Worm (Caenorhabditis elegans): ENCODE measurements around the gene aex-3.

Gene aex-3

ce11 chrX:729062-729461, 30.5 kb downstream of the aex-3 start:
- TF ChIP-seq R02D3.7 (tag; optimal IDR thresholded peaks at IDR 0.05): no peak
- no peak for TF ChIP-seq ztf-4 (tag; optimal IDR thresholded peaks at IDR 0.05)
- TF ChIP-seq elt-2 (tag; optimal IDR thresholded peaks at IDR 0.05): peak; percentile 16
- TF ChIP-seq nhr-11 (tag; optimal IDR thresholded peaks at IDR 0.05): no peak
- no peak for TF ChIP-seq lin-15B (tag; optimal IDR thresholded peaks at IDR 0.05)
- peak; percentile 55 for TF ChIP-seq pqm-1 (tag; optimal IDR thresholded peaks at IDR 0.05)
- TF ChIP-seq unc-62 (GFP tag; optimal IDR thresholded peaks at IDR 0.05): no peak
- no peak for TF ChIP-seq daf-12 (tag; optimal IDR thresholded peaks at IDR 0.05)

ce11 chrX:727737-728136, 31.8 kb downstream of the aex-3 start:
- TF ChIP-seq ZK546.5 (tag; optimal IDR thresholded peaks at IDR 0.05): no peak
- peak; percentile 50 for TF ChIP-seq pqm-1 (tag; optimal IDR thresholded peaks at IDR 0.05)
- TF ChIP-seq egl-27 (tag; optimal IDR thresholded peaks at IDR 0.05): peak; percentile 43
- no peak for TF ChIP-seq nhr-76 (tag; optimal IDR thresholded peaks at IDR 0.05)
- TF ChIP-seq fos-1 (tag; optimal IDR thresholded peaks at IDR 0.05): peak; percentile 93
- peak; percentile 26 for TF ChIP-seq snpc-4 (tag; optimal IDR thresholded peaks at IDR 0.05)
- TF ChIP-seq hmg-11 (tag; optimal IDR thresholded peaks at IDR 0.05): peak; percentile 94
- TF ChIP-seq lin-15B (tag; optimal IDR thresholded peaks at IDR 0.05): peak; percentile 39
- peak; percentile 84 for TF ChIP-seq nhr-25 (tag; optimal IDR thresholded peaks at IDR 0.05)
- TF ChIP-seq ama-1 (optimal IDR thresholded peaks at IDR 0.05): no peak
- TF ChIP-seq jun-1 (tag; optimal IDR thresholded peaks at IDR 0.05): peak; percentile 90
- TF ChIP-seq nfya-1 (tag; optimal IDR thresholded peaks at IDR 0.05; ENCODE audit: insufficient read depth): peak; percentile 79
- peak; percentile 78 for TF ChIP-seq pha-4 (tag; optimal IDR thresholded peaks at IDR 0.05)
- peak; percentile 47 for TF ChIP-seq tbx-2 (tag; optimal IDR thresholded peaks at IDR 0.05)
- no peak for TF ChIP-seq ceh-9 (tag; optimal IDR thresholded peaks at IDR 0.05)
- peak; percentile 51 for TF ChIP-seq lsy-12 (tag; optimal IDR thresholded peaks at IDR 0.05)
- peak; percentile 96 for TF ChIP-seq ceh-28 (tag; optimal IDR thresholded peaks at IDR 0.05)
- peak; percentile 66 for TF ChIP-seq nhr-23 (tag; optimal IDR thresholded peaks at IDR 0.05)
- peak; percentile 21 for TF ChIP-seq nhr-43 (tag; optimal IDR thresholded peaks at IDR 0.05; ENCODE audit: poor library complexity, severe bottlenecking)
- TF ChIP-seq elt-2 (tag; optimal IDR thresholded peaks at IDR 0.05): peak; percentile 65

DNA sequence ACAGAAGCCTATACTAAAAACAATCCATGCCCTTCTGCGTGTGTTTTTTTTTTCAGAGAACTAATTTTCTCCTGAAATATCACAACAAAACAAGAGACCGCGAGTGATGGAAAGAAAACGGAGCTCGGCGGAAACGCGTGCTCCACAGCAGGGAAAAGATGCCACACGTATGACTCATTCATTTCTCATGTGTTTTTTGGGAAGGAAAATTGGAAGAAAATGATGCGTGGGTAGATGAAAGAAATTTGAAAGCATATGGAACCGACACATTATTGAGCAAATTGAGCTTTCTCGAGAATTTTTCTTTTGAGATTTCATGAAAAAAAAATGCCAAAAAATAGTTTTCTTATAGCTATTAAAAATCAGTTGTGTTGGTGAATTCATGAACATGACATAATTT, 33.2 kb downstream of the aex-3 start:
- no peak for TF ChIP-seq nhr-76 (tag; optimal IDR thresholded peaks at IDR 0.05)
- TF ChIP-seq nfya-1 (tag; optimal IDR thresholded peaks at IDR 0.05; ENCODE audit: insufficient read depth): peak; percentile 5

- no peak for TF ChIP-seq nhr-77 (tag; optimal IDR thresholded peaks at IDR 0.05)
- no peak for TF ChIP-seq skn-1 (tag; optimal IDR thresholded peaks at IDR 0.05)
- TF ChIP-seq ama-1 (optimal IDR thresholded peaks at IDR 0.05): no peak
- no peak for TF ChIP-seq ztf-11 (tag; optimal IDR thresholded peaks at IDR 0.05)
- no peak for TF ChIP-seq fkh-2 (tag; optimal IDR thresholded peaks at IDR 0.05)
- no peak for TF ChIP-seq pqm-1 (tag; optimal IDR thresholded peaks at IDR 0.05)
- no peak for TF ChIP-seq tbx-2 (tag; optimal IDR thresholded peaks at IDR 0.05)
- no peak for TF ChIP-seq elt-1 (tag; optimal IDR thresholded peaks at IDR 0.05)
- no peak for TF ChIP-seq nhr-23 (tag; optimal IDR thresholded peaks at IDR 0.05)
- TF ChIP-seq lin-39 (tag; optimal IDR thresholded peaks at IDR 0.05): no peak
- TF ChIP-seq nhr-43 (tag; optimal IDR thresholded peaks at IDR 0.05; ENCODE audit: poor library complexity, severe bottlenecking): no peak
- no peak for TF ChIP-seq nfya-1 (tag; optimal IDR thresholded peaks at IDR 0.05; ENCODE audit: insufficient read depth)
- no peak for TF ChIP-seq jun-1 (tag; optimal IDR thresholded peaks at IDR 0.05)
- no peak for TF ChIP-seq aly-2 (tag; optimal IDR thresholded peaks at IDR 0.05)
- TF ChIP-seq elt-2 (tag; optimal IDR thresholded peaks at IDR 0.05): no peak
- no peak for TF ChIP-seq lin-15B (tag; optimal IDR thresholded peaks at IDR 0.05)
- TF ChIP-seq unc-39 (tag; optimal IDR thresholded peaks at IDR 0.05): no peak
These were observed 33.7 kb downstream of the aex-3 start, which contains the start of gene sli-1 for ce11 chrX:725868-726267. TSS of gene sli-1 (minus strand) at chrX:725968.

DNA sequence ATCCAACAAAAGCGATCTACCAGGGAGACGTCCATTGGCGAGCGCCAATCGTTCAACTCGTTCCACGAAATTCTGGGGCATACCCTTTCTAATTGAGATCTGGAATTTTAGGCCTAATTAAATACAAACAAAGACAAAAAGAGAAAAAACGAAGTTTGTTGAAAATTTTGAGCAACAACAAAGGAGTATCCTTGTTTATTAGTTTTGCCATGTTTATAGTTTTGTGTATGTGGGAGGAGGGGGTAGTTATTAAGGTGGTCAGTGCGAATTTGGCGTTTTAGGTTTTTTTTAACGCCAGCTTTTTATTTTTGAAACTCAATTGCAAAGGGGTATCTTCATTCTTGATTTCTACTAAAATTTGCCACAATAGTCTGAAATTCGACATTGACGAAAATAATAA, 45.1 kb downstream of the aex-3 start, which contains the start of gene irk-2:
Gene irk-2 (minus strand): TSS at position 101 of the 400 bp plus-strand sequence.
- TF ChIP-seq ZK546.5 (tag; optimal IDR thresholded peaks at IDR 0.05): no peak
- no peak for TF ChIP-seq lsy-12 (tag; optimal IDR thresholded peaks at IDR 0.05)
- no peak for TF ChIP-seq mdl-1 (tag; optimal IDR thresholded peaks at IDR 0.05)
- TF ChIP-seq R02D3.7 (tag; optimal IDR thresholded peaks at IDR 0.05): no peak
- no peak for TF ChIP-seq egl-5 (tag; optimal IDR thresholded peaks at IDR 0.05)
- no peak for TF ChIP-seq fkh-10 (GFP tag; optimal IDR thresholded peaks at IDR 0.05)
- TF ChIP-seq zag-1 (tag; optimal IDR thresholded peaks at IDR 0.05): no peak
- TF ChIP-seq fkh-2 (tag; optimal IDR thresholded peaks at IDR 0.05): no peak
